In the genomic region with DNA sequence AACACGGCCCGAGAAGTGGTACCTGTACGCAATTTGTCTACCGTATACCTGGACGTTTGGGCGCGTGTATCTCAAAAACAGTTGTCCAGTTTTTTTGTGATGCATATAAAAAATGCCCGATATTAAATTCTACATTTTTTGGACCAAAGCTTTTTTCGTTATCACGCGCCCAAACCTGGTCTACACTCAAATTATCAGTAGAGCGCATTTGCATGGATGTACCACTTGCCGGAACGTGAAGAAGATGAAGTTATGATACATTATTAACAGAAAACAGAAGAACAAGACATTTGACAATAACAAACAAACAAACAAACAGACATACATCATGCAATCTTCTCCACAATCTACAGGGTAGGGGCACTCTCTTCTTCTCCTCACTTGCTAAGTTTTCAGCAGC, we compare ENCODE assay signal across 2 worm cellular contexts.
A peak's percentile ranks its signal among the peaks of the same experiment; 100 is the strongest.
TF ChIP-seq lines count a peak whose summit lies in the region.

No protein-coding gene starts in this region.

TF ChIP-seq in whole organism, L1 larva, 84 proteins besides CTCF, POLR2A, EP300 and RAD21:
- peak; percentile 11 to 61 for TF ChIP-seq lin-35 (GFP tag; optimal IDR thresholded peaks at IDR 0.05; lab: Kevin White, UChicago)
- peak; percentile 8 to 45 for TF ChIP-seq efl-1 (optimal IDR thresholded peaks at IDR 0.05; lab: Kevin White, UChicago)
- TF ChIP-seq efl-1 (GFP tag; optimal IDR thresholded peaks at IDR 0.05 in 1 of 2; lab: Kevin White, UChicago) = peak; percentile 39 to 86
- peak in 2 of 3 experiments; percentile 24 to 55 for TF ChIP-seq dpl-1 (GFP tag; optimal IDR thresholded peaks at IDR 0.05; lab: Kevin White, UChicago)
- TF ChIP-seq lsy-2 (tag; optimal IDR thresholded peaks at IDR 0.05; lab: Kevin White, UChicago) = peak in 1 of 2 experiments; percentile 56

TF ChIP-seq in whole organism, L4 larva, 104 proteins besides CTCF, POLR2A, EP300 and RAD21:
- TF ChIP-seq lin-38 (GFP tag; IDR thresholded peaks at IDR 0.05; lab: Robert Waterston, UW) (peak; percentile 64), hlh-30 (tag; optimal IDR thresholded peaks at IDR 0.05; lab: Kevin White, UChicago; ENCODE audit: insufficient read depth) (peak; percentile 23)
